Fruit fly (Drosophila melanogaster): ENCODE results near the gene CG12025.

The CG12025 gene

dm6 chr3L:1886125-1886544 is 20.9 kb downstream of the CG12025 start:
- TF ChIP-seq CG12605 (GFP tag; IDR thresholded peaks at IDR 0.05) (peak; percentile 97), rn (GFP tag; IDR thresholded peaks at IDR 0.05) (peak; percentile 97), CG8301 (tag; optimal IDR thresholded peaks at IDR 0.05) (peak; percentile 99), CG8159 (tag; optimal IDR thresholded peaks at IDR 0.05) (peak; percentile 98), fd96Ca (GFP tag; IDR thresholded peaks at IDR 0.05) (peak; percentile 98), CG14655 (GFP tag; optimal IDR thresholded peaks at IDR 0.05) (peak; percentile 99), CG4496 (GFP tag; IDR thresholded peaks at IDR 0.05) (peak; percentile 99), Pif1B (GFP tag; optimal IDR thresholded peaks at IDR 0.05) (peak; percentile 97), CG32121 (GFP tag; IDR thresholded peaks at IDR 0.05) (peak; percentile 99), CG10348 (GFP tag; IDR thresholded peaks at IDR 0.05) (peak; percentile 92), Snoo (tag; optimal IDR thresholded peaks at IDR 0.05) (peak; percentile 92), CG15710 (tag; optimal IDR thresholded peaks at IDR 0.05) (peak; percentile 97), Pif1A (GFP tag; optimal IDR thresholded peaks at IDR 0.05) (peak; percentile 98), EcR (GFP tag; optimal IDR thresholded peaks at IDR 0.05) (no peak), Ets98B (GFP tag; IDR thresholded peaks at IDR 0.05) (peak; percentile 99), D1 (tag; optimal IDR thresholded peaks at IDR 0.05) (peak; percentile 90), gl (tag; optimal IDR thresholded peaks at IDR 0.05) (peak; percentile 95), CG13204 (GFP tag; optimal IDR thresholded peaks at IDR 0.05) (peak; percentile 91), CG17806 (tag; optimal IDR thresholded peaks at IDR 0.05) (peak; percentile 98), CG9948 (tag; optimal IDR thresholded peaks at IDR 0.05) (peak; percentile 96), CG34367 (tag; optimal IDR thresholded peaks at IDR 0.05) (peak; percentile 98)

- no peak for TF ChIP-seq CG17806 (tag; optimal IDR thresholded peaks at IDR 0.05)
- TF ChIP-seq CG15710 (tag; optimal IDR thresholded peaks at IDR 0.05), result no peak
- TF ChIP-seq Pif1A (GFP tag; optimal IDR thresholded peaks at IDR 0.05), result no peak
- no peak for TF ChIP-seq gl (tag; optimal IDR thresholded peaks at IDR 0.05)
- TF ChIP-seq CG34367 (tag; optimal IDR thresholded peaks at IDR 0.05), result no peak
- TF ChIP-seq CG9948 (tag; optimal IDR thresholded peaks at IDR 0.05), result no peak
- TF ChIP-seq CG14655 (GFP tag; optimal IDR thresholded peaks at IDR 0.05), result no peak
- no peak for TF ChIP-seq CG8159 (tag; optimal IDR thresholded peaks at IDR 0.05)
- TF ChIP-seq Pif1B (GFP tag; optimal IDR thresholded peaks at IDR 0.05), result no peak
These were observed 22.8 kb downstream of the CG12025 start for dm6 chr3L:1887929-1888529.

dm6 chr3L:1890941-1891340 is 25.7 kb downstream of the CG12025 start:
- TF ChIP-seq CG14655 (GFP tag; optimal IDR thresholded peaks at IDR 0.05) (no peak), CG4496 (GFP tag; IDR thresholded peaks at IDR 0.05) (peak; percentile 25; the same call in 1 of the 3 replicates)

dm6 chr3L:1891914-1892313 is 26.7 kb downstream of the CG12025 start:
- TF ChIP-seq rn (GFP tag; IDR thresholded peaks at IDR 0.05), result no peak
- no peak for TF ChIP-seq CG12605 (GFP tag; IDR thresholded peaks at IDR 0.05)
- TF ChIP-seq Pif1A (GFP tag; optimal IDR thresholded peaks at IDR 0.05), result no peak
- no peak for TF ChIP-seq Pif1B (GFP tag; optimal IDR thresholded peaks at IDR 0.05)
- TF ChIP-seq CG13204 (GFP tag; optimal IDR thresholded peaks at IDR 0.05), result no peak
- no peak for TF ChIP-seq gl (tag; optimal IDR thresholded peaks at IDR 0.05)
- no peak for TF ChIP-seq CG32121 (GFP tag; IDR thresholded peaks at IDR 0.05)
- no peak for TF ChIP-seq Snoo (tag; optimal IDR thresholded peaks at IDR 0.05)
- TF ChIP-seq D1 (tag; optimal IDR thresholded peaks at IDR 0.05), result no peak
- no peak for TF ChIP-seq fd96Ca (GFP tag; IDR thresholded peaks at IDR 0.05)
- no peak for TF ChIP-seq CG34367 (tag; optimal IDR thresholded peaks at IDR 0.05)

DNA sequence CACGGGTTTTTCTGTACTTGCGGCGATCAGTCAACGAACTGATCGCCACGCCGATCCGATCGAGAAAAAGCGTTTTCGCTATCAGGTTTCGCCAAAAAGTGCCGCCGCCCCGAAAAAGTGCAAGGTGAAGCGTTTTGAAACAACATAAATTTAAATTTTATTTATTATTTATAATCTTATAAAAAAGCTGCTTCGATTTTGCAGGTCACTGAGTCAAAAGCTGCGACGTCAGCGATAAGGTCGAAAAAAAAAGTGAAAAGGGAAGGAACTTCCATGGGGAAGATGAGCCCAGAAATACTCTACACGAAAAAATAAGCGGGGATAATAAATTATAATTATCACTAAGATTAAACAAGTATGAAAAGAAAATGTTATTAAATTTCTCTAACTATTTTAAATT is 32.5 kb downstream of the CG12025 start:
- TF ChIP-seq fd96Ca (GFP tag; IDR thresholded peaks at IDR 0.05), result no peak
- no peak for TF ChIP-seq CG13204 (GFP tag; optimal IDR thresholded peaks at IDR 0.05)
- no peak for TF ChIP-seq rn (GFP tag; IDR thresholded peaks at IDR 0.05)
- TF ChIP-seq gl (tag; optimal IDR thresholded peaks at IDR 0.05), result no peak

DNA sequence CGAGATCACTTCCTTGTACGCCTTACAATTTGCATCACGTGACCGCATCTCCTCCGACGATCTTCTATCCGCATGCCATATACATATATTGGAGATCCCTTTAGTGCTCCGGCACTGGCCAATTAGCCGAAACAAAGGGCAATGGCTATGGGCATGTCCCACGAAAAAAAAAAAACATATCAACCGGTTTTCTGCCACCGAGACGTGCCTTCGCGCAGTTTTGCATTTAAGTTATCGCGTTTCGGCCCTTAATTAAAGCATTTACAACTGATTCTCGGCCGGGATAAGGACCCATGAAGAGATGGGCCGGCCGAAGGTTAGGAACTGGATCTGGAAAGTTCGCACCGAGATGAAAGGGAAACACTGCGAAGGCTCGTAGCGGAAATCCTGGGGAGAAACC is 34.4 kb downstream of the CG12025 start:
- TF ChIP-seq Pif1B (GFP tag; optimal IDR thresholded peaks at IDR 0.05) (no peak), EcR (GFP tag; optimal IDR thresholded peaks at IDR 0.05) (peak; percentile 78), CG4496 (GFP tag; IDR thresholded peaks at IDR 0.05) (0 out of 3 replicates have a peak, but pooled peaks have one; percentile 37), CG34367 (tag; optimal IDR thresholded peaks at IDR 0.05) (no peak), Ets98B (GFP tag; IDR thresholded peaks at IDR 0.05) (no peak)

DNA sequence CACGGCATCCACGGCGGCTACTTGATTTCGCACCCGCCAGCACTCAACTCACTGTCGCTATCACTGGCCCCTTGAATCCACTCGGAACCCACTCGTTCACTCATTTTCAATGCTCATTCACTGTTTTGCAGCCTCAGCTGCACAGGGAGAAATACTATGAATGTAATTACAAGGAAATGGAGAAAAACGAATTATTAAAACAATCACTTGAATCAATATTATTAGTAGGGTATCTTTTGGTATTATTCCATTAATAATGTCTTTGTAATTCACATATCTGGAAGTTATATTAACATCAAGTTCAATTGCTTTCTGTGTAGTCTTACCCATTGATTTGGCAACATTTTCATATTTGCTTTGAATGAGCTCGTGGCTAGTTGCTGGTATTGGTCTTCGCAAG is 35.4 kb downstream of the CG12025 start:
- peak; percentile 38 for TF ChIP-seq CG8159 (tag; optimal IDR thresholded peaks at IDR 0.05)
- peak; percentile 94 for TF ChIP-seq CG32121 (GFP tag; IDR thresholded peaks at IDR 0.05)
- peak; percentile 5 for TF ChIP-seq Pif1B (GFP tag; optimal IDR thresholded peaks at IDR 0.05)
- TF ChIP-seq CG8301 (tag; optimal IDR thresholded peaks at IDR 0.05), result peak; percentile 60
- peak; percentile 49 for TF ChIP-seq CG14655 (GFP tag; optimal IDR thresholded peaks at IDR 0.05)
- peak; percentile 50 for TF ChIP-seq Pif1A (GFP tag; optimal IDR thresholded peaks at IDR 0.05)
- TF ChIP-seq CG15710 (tag; optimal IDR thresholded peaks at IDR 0.05), result no peak
- TF ChIP-seq CG10348 (GFP tag; IDR thresholded peaks at IDR 0.05), result peak; percentile 29; the same call in 1 of the 2 replicates
- no peak for TF ChIP-seq D1 (tag; optimal IDR thresholded peaks at IDR 0.05)
- no peak for TF ChIP-seq CG13204 (GFP tag; optimal IDR thresholded peaks at IDR 0.05)
- TF ChIP-seq CG12605 (GFP tag; IDR thresholded peaks at IDR 0.05), result peak; percentile 78
- TF ChIP-seq EcR (GFP tag; optimal IDR thresholded peaks at IDR 0.05), result no peak
- TF ChIP-seq CG9948 (tag; optimal IDR thresholded peaks at IDR 0.05), result no peak
- TF ChIP-seq fd96Ca (GFP tag; IDR thresholded peaks at IDR 0.05), result peak; percentile 58; the same call in 2 of the 3 replicates
- TF ChIP-seq Snoo (tag; optimal IDR thresholded peaks at IDR 0.05), result no peak
- peak; percentile 90 for TF ChIP-seq Ets98B (GFP tag; IDR thresholded peaks at IDR 0.05)
- no peak for TF ChIP-seq gl (tag; optimal IDR thresholded peaks at IDR 0.05)
- TF ChIP-seq CG34367 (tag; optimal IDR thresholded peaks at IDR 0.05), result no peak
- TF ChIP-seq CG17806 (tag; optimal IDR thresholded peaks at IDR 0.05), result peak; percentile 37
- TF ChIP-seq CG4496 (GFP tag; IDR thresholded peaks at IDR 0.05), result peak; percentile 87
- peak; percentile 78 for TF ChIP-seq rn (GFP tag; IDR thresholded peaks at IDR 0.05)

Measured in whole organism, pupa.